Worm (Caenorhabditis elegans) whole organism, young adult: ENCODE measurements around the gene T20D4.3.

ENCODE experiments used
- F57A8.1 ChIP-seq: fragments of 200-800 bp; sonication (Bioruptor generic); optimal IDR thresholded peaks from 2 replicates; lab custom pipeline; 2018; ENCODE audit warnings: mild to moderate bottlenecking, missing genetic modification characterization, moderate library complexity, missing compliant biosample characterization
- F57C9.4 ChIP-seq: sonication (generic microtip); optimal IDR thresholded peaks from 2 replicates; lab custom pipeline; 2017; ENCODE audit warnings: mild to moderate bottlenecking, missing genetic modification characterization, missing compliant biosample characterization
- ama-1 ChIP-seq, 3 experiments: fragments of 150-350 bp in 1 of 3; sonication (generic microtip) in 2 of 3; optimal IDR thresholded peaks; 2 replicates each; lab custom pipeline; 2014 to 2018; ENCODE audit warnings: missing biosample characterization in 2 of 3, missing genetic modification characterization in 2 of 3, missing genetic modification reagents in 2 of 3
- ceh-100 ChIP-seq: fragments of 200-800 bp; sonication (Bioruptor generic); IDR thresholded peaks from 2 replicates; pipeline ENCODE4 v1.3.6; 2022; ENCODE audit warnings: missing genetic modification reagents, missing genetic modification characterization, missing compliant biosample characterization
- ekl-4 ChIP-seq: fragments of 200-800 bp; sonication (Bioruptor generic); IDR thresholded peaks from 2 replicates; pipeline ENCODE4 v1.3.6; 2022; ENCODE audit warnings: missing genetic modification reagents, missing genetic modification characterization, missing compliant biosample characterization
- hlh-12 ChIP-seq: sonication (generic microtip); optimal IDR thresholded peaks from 2 replicates; lab custom pipeline; 2016; ENCODE audit warnings: missing genetic modification characterization, missing compliant biosample characterization
- lin-35 ChIP-seq, 3 experiments: fragments of 150-350 bp in 2 of 3; sonication (generic microtip) in 1 of 3; optimal IDR thresholded peaks; 2 replicates each; lab custom pipeline; 2014 to 2018; ENCODE audit warnings: missing biosample characterization in 3 of 3, missing genetic modification characterization in 3 of 3, missing genetic modification reagents in 3 of 3
- lin-54 ChIP-seq: fragments of 200-800 bp; sonication (Bioruptor generic); optimal IDR thresholded peaks from 2 replicates; lab custom pipeline; 2018; ENCODE audit warnings: mild to moderate bottlenecking, missing genetic modification characterization, missing compliant biosample characterization
- lir-1 ChIP-seq: fragments of 200-800 bp; sonication (Bioruptor generic); conservative IDR thresholded peaks from 2 replicates; pipeline ENCODE4 v1.3.6; 2022; ENCODE audit warnings: missing genetic modification reagents, missing genetic modification characterization, missing compliant biosample characterization
- madf-6 ChIP-seq: fragments of 200-800 bp; sonication (Bioruptor generic); IDR thresholded peaks from 2 replicates; pipeline ENCODE4 v1.3.6; 2022; ENCODE audit warnings: missing genetic modification reagents, missing genetic modification characterization, missing compliant biosample characterization
- pha-4 ChIP-seq: fragments of 150-350 bp; sonication (generic microtip); optimal IDR thresholded peaks from 2 replicates; lab custom pipeline; 2014; ENCODE audit warnings: missing biosample characterization, missing genetic modification reagents, missing genetic modification characterization
- unc-62 ChIP-seq: fragments of 150-350 bp; optimal IDR thresholded peaks from 2 replicates; lab custom pipeline; 2014; ENCODE audit warnings: missing biosample characterization, missing genetic modification reagents, missing genetic modification characterization
- zim-3 ChIP-seq: sonication (generic microtip); optimal IDR thresholded peaks from 2 replicates; lab custom pipeline; 2017; ENCODE audit warnings: mild to moderate bottlenecking, missing genetic modification characterization, moderate library complexity, missing compliant biosample characterization

ce11 chrV:3449810-3450209 is 31.8 kb downstream of the T20D4.3 start:
- TF ChIP-seq lin-54 (GFP tag; lab: Kevin White, UChicago) (no peak), ekl-4 (GFP tag; lab: Robert Waterston, UW) (no peak), pha-4 (tag; lab: Kevin White, UChicago) (no peak), lin-35 (GFP tag; optimal IDR thresholded peaks at IDR 0.05; lab: Kevin White, UChicago) (no peak), ama-1 (optimal IDR thresholded peaks at IDR 0.05; lab: Kevin White, UChicago) (no peak), ama-1 (GFP tag; optimal IDR thresholded peaks at IDR 0.05; lab: Kevin White, UChicago) (no peak), F57A8.1 (GFP tag; lab: Kevin White, UChicago) (no peak), unc-62 (GFP tag; lab: Kevin White, UChicago) (no peak), madf-6 (GFP tag; lab: Robert Waterston, UW) (no peak), lir-1 (no peak), zim-3 (tag; lab: Kevin White, UChicago) (no peak), hlh-12 (tag; lab: Kevin White, UChicago) (no peak), ceh-100 (GFP tag; lab: Robert Waterston, UW) (no peak), F57C9.4 (tag; lab: Kevin White, UChicago) (no peak)
